Worm (Caenorhabditis elegans): ENCODE results near the gene str-69.

Gene str-69

ce11 chrV:3132116-3132515 lies 26.4 kb upstream of the str-69 start:
- TF ChIP-seq flt-1 (GFP tag; IDR thresholded peaks at IDR 0.05) (peak; percentile 48; the same call in 1 of the 2 replicates), klf-2 (GFP tag; conservative IDR thresholded peaks at IDR 0.05) (no peak)

- TF ChIP-seq tab-1 (GFP tag; IDR thresholded peaks at IDR 0.05) (no peak), flt-1 (GFP tag; IDR thresholded peaks at IDR 0.05) (no peak), ztf-23 (GFP tag; IDR thresholded peaks at IDR 0.05) (no peak), med-1 (GFP tag; optimal IDR thresholded peaks at IDR 0.05; ENCODE audit: insufficient read depth) (no peak), ztf-29 (GFP tag; IDR thresholded peaks at IDR 0.05) (no peak)
Measured at ce11 chrV:3128803-3129202, 23.1 kb upstream of the str-69 start, which contains the start of gene tat-6. Gene tat-6 (plus strand): TSS chrV:3129103.

- TF ChIP-seq cog-1 (tag; optimal IDR thresholded peaks at IDR 0.05) (no peak), ref-1 (GFP tag; conservative IDR thresholded peaks at IDR 0.05) (no peak), med-1 (GFP tag; optimal IDR thresholded peaks at IDR 0.05; ENCODE audit: insufficient read depth) (no peak), klf-2 (GFP tag; conservative IDR thresholded peaks at IDR 0.05) (no peak), T22C8.4 (GFP tag; IDR thresholded peaks at IDR 0.05) (no peak), flt-1 (GFP tag; IDR thresholded peaks at IDR 0.05) (no peak), tab-1 (GFP tag; IDR thresholded peaks at IDR 0.05) (no peak), ztf-23 (GFP tag; IDR thresholded peaks at IDR 0.05) (no peak), ztf-29 (GFP tag; IDR thresholded peaks at IDR 0.05) (no peak)
Measured at ce11 chrV:3127670-3128069, 22.0 kb upstream of the str-69 start, which contains the start of gene Y73C8C.10. Gene Y73C8C.10 (minus strand): TSS chrV:3127770.

- no peak for TF ChIP-seq ztf-23 (GFP tag; IDR thresholded peaks at IDR 0.05)
- no peak for TF ChIP-seq tab-1 (GFP tag; IDR thresholded peaks at IDR 0.05)
- TF ChIP-seq med-1 (GFP tag; optimal IDR thresholded peaks at IDR 0.05; ENCODE audit: insufficient read depth) = no peak
- TF ChIP-seq ref-1 (GFP tag; conservative IDR thresholded peaks at IDR 0.05) = no peak
- TF ChIP-seq flt-1 (GFP tag; IDR thresholded peaks at IDR 0.05) = no peak
- no peak for TF ChIP-seq ztf-29 (GFP tag; IDR thresholded peaks at IDR 0.05)
- no peak for TF ChIP-seq cog-1 (tag; optimal IDR thresholded peaks at IDR 0.05)
- no peak for TF ChIP-seq klf-2 (GFP tag; conservative IDR thresholded peaks at IDR 0.05)
- no peak for TF ChIP-seq T22C8.4 (GFP tag; IDR thresholded peaks at IDR 0.05)
Measured at ce11 chrV:3124912-3125311, 19.2 kb upstream of the str-69 start, which contains the start of gene Y73C8C.12. Gene Y73C8C.12 (plus strand): TSS chrV:3125212.

ce11 chrV:3122403-3122802 lies 16.7 kb upstream of the str-69 start:
- TF ChIP-seq klf-2 (GFP tag; conservative IDR thresholded peaks at IDR 0.05) (no peak), ztf-29 (GFP tag; IDR thresholded peaks at IDR 0.05) (no peak), T22C8.4 (GFP tag; IDR thresholded peaks at IDR 0.05) (no peak), flt-1 (GFP tag; IDR thresholded peaks at IDR 0.05) (no peak), tab-1 (GFP tag; IDR thresholded peaks at IDR 0.05) (no peak), med-1 (GFP tag; optimal IDR thresholded peaks at IDR 0.05; ENCODE audit: insufficient read depth) (no peak), cog-1 (tag; optimal IDR thresholded peaks at IDR 0.05) (no peak), ztf-23 (GFP tag; IDR thresholded peaks at IDR 0.05) (no peak), ref-1 (GFP tag; conservative IDR thresholded peaks at IDR 0.05) (no peak)

- TF ChIP-seq ztf-23 (GFP tag; IDR thresholded peaks at IDR 0.05) (no peak), med-1 (GFP tag; optimal IDR thresholded peaks at IDR 0.05; ENCODE audit: insufficient read depth) (no peak), flt-1 (GFP tag; IDR thresholded peaks at IDR 0.05) (no peak), cog-1 (tag; optimal IDR thresholded peaks at IDR 0.05) (no peak), klf-2 (GFP tag; conservative IDR thresholded peaks at IDR 0.05) (no peak), tab-1 (GFP tag; IDR thresholded peaks at IDR 0.05) (no peak), ref-1 (GFP tag; conservative IDR thresholded peaks at IDR 0.05) (no peak), ztf-29 (GFP tag; IDR thresholded peaks at IDR 0.05) (no peak), T22C8.4 (GFP tag; IDR thresholded peaks at IDR 0.05) (no peak)
Measured at ce11 chrV:3121743-3122142, 16.0 kb upstream of the str-69 start, which contains the start of gene srt-56. Gene srt-56 (minus strand): TSS chrV:3121843.

- TF ChIP-seq ref-1 (GFP tag; conservative IDR thresholded peaks at IDR 0.05) (no peak), med-1 (GFP tag; optimal IDR thresholded peaks at IDR 0.05; ENCODE audit: insufficient read depth) (no peak), klf-2 (GFP tag; conservative IDR thresholded peaks at IDR 0.05) (no peak), tab-1 (GFP tag; IDR thresholded peaks at IDR 0.05) (no peak), cog-1 (tag; optimal IDR thresholded peaks at IDR 0.05) (no peak), T22C8.4 (GFP tag; IDR thresholded peaks at IDR 0.05) (no peak), flt-1 (GFP tag; IDR thresholded peaks at IDR 0.05) (no peak), ztf-23 (GFP tag; IDR thresholded peaks at IDR 0.05) (no peak), ztf-29 (GFP tag; IDR thresholded peaks at IDR 0.05) (no peak)
Measured at ce11 chrV:3119185-3119584, 13.5 kb upstream of the str-69 start.

- no peak for TF ChIP-seq klf-2 (GFP tag; conservative IDR thresholded peaks at IDR 0.05)
- no peak for TF ChIP-seq ztf-23 (GFP tag; IDR thresholded peaks at IDR 0.05)
- TF ChIP-seq cog-1 (tag; optimal IDR thresholded peaks at IDR 0.05) = no peak
- no peak for TF ChIP-seq T22C8.4 (GFP tag; IDR thresholded peaks at IDR 0.05)
- no peak for TF ChIP-seq med-1 (GFP tag; optimal IDR thresholded peaks at IDR 0.05; ENCODE audit: insufficient read depth)
- TF ChIP-seq flt-1 (GFP tag; IDR thresholded peaks at IDR 0.05) = no peak
- TF ChIP-seq ztf-29 (GFP tag; IDR thresholded peaks at IDR 0.05) = no peak
- TF ChIP-seq ref-1 (GFP tag; conservative IDR thresholded peaks at IDR 0.05) = no peak
- no peak for TF ChIP-seq tab-1 (GFP tag; IDR thresholded peaks at IDR 0.05)
Measured at ce11 chrV:3118167-3118566, 12.5 kb upstream of the str-69 start, which contains the start of gene clec-210. Gene clec-210 (plus strand): TSS chrV:3118377.

ce11 chrV:3114973-3115372 lies 9.3 kb upstream of the str-69 start, which contains the start of gene Y73C8C.3:
Gene Y73C8C.3 (plus strand): TSS chrV:3115273.
- TF ChIP-seq tab-1 (GFP tag; IDR thresholded peaks at IDR 0.05) (no peak), T22C8.4 (GFP tag; IDR thresholded peaks at IDR 0.05) (no peak), med-1 (GFP tag; optimal IDR thresholded peaks at IDR 0.05; ENCODE audit: insufficient read depth) (no peak)

- TF ChIP-seq T22C8.4 (GFP tag; IDR thresholded peaks at IDR 0.05) (no peak), ref-1 (GFP tag; conservative IDR thresholded peaks at IDR 0.05) (no peak), tab-1 (GFP tag; IDR thresholded peaks at IDR 0.05) (no peak), flt-1 (GFP tag; IDR thresholded peaks at IDR 0.05) (no peak), klf-2 (GFP tag; conservative IDR thresholded peaks at IDR 0.05) (no peak), med-1 (GFP tag; optimal IDR thresholded peaks at IDR 0.05; ENCODE audit: insufficient read depth) (no peak), ztf-29 (GFP tag; IDR thresholded peaks at IDR 0.05) (no peak), ztf-23 (GFP tag; IDR thresholded peaks at IDR 0.05) (no peak), cog-1 (tag; optimal IDR thresholded peaks at IDR 0.05) (no peak)
Measured at ce11 chrV:3113751-3114150, 8.0 kb upstream of the str-69 start, which contains the start of gene Y73C8C.8. Gene Y73C8C.8 (minus strand): TSS chrV:3113851.

Measured in whole organism, midembryonic.